Worm (Caenorhabditis elegans) whole organism, L4/young adult: ENCODE measurements around the gene W03A5.1.

ENCODE experiments used
- W03F9.2 ChIP-seq: fragments of 150-350 bp; optimal IDR thresholded peaks from 2 replicates; lab custom pipeline; 2014; ENCODE audit warnings: missing biosample characterization, missing genetic modification characterization
- dao-5 ChIP-seq: sonication (generic microtip); optimal IDR thresholded peaks from 2 replicates; lab custom pipeline; 2016; ENCODE audit warnings: missing genotype, missing genetic modification characterization, moderate library complexity, missing compliant biosample characterization
- him-1 ChIP-seq: sonication (generic microtip); optimal IDR thresholded peaks from 2 replicates; lab custom pipeline; 2016; ENCODE audit warnings: missing genotype, missing genetic modification reagents, missing genetic modification characterization, missing compliant biosample characterization

DNA sequence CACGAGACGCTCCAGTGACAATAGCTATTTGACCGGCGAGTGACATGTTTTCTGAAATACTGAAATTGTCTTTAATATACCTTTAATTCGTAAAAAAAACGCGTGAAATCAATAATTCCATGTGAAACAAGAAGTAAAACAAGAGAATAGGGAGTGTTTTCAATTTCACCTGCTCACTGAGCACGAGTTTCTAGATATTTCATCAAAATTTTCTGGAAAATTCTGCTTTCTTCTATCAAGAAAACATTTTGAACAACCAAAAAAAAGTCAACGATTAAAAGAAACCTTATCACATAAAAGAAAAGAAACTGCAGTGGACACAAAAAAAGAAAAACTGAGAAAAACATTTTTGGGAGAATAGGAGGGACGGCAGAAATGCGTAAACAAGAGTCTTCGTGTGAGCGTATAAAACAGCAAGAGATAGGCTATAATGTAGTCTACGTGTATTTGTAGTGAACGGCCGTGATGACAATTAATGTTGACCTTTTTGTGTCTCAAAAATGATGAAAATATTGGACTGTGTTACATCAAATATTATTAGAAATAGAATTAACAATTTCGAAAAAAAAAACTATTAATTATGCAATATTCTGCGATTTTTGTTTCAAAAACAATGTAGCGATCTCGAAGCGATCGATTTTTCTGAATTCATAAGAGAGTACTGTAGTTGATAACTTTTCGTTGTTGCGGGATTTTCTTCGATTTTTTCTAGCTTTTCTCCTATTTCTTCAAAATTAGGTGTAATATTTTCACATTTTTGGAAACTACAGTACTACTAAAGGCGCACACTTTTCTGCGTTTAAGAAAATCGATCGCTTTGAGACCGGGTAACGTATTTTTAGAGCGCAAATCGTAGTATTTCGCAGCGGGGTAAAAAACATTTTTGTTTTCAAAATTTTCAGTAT is 39.4 kb upstream of the W03A5.1 start, which contains the start of gene dhs-9:
- TF ChIP-seq him-1 (no peak), dao-5 (tag; lab: Kevin White, UChicago) (no peak), W03F9.2 (tag; lab: Kevin White, UChicago) (peak; percentile 9)
